Fruit fly (Drosophila melanogaster) whole organism, embryonic: ENCODE results near the gene Pc.

Experiments
- Bgb ChIP-seq: fragments of 200-800 bp; sonication (Bioruptor generic); IDR thresholded peaks from 2 replicates; pipeline ENCODE4 v1.3.6; 2022; ENCODE audit warnings: missing biosample characterization, missing genetic modification characterization; ENCODE audit not compliant: partially characterized antibody
- Blimp-1 ChIP-seq: fragments of 200-800 bp; sonication (Bioruptor generic); optimal IDR thresholded peaks from 3 replicates; lab custom pipeline; 2018; ENCODE audit warnings: missing biosample characterization, missing genetic modification characterization, mild to moderate bottlenecking, moderate library complexity, missing genetic modification reagents
- CG10543 ChIP-seq: fragments of 200-800 bp; sonication (Bioruptor generic); optimal IDR thresholded peaks from 3 replicates; lab custom pipeline; 2017; ENCODE audit warnings: missing biosample characterization, mild to moderate bottlenecking, missing genetic modification characterization, moderate library complexity
- CG12071 ChIP-seq: fragments of 200-800 bp; sonication (Bioruptor generic); optimal IDR thresholded peaks from 3 replicates; lab custom pipeline; 2018; ENCODE audit warnings: missing biosample characterization, mild to moderate bottlenecking, missing genetic modification characterization
- CG12155 ChIP-seq: fragments of 200-800 bp; sonication (Bioruptor generic); optimal IDR thresholded peaks from 3 replicates; lab custom pipeline; 2016; ENCODE audit warnings: missing biosample characterization, missing genetic modification characterization
- CG12299 ChIP-seq: fragments of 200-800 bp; sonication (Bioruptor generic); optimal IDR thresholded peaks from 2 replicates; lab custom pipeline; 2018; ENCODE audit warnings: missing biosample characterization, mild to moderate bottlenecking, missing genetic modification characterization
- CG14667 ChIP-seq: fragments of 200-800 bp; sonication (Bioruptor generic); IDR thresholded peaks from 2 replicates; pipeline ENCODE4 v1.3.6; 2022; ENCODE audit warnings: missing biosample characterization, missing genetic modification characterization
- CG1603 ChIP-seq: fragments of 200-800 bp; sonication (Bioruptor generic); optimal IDR thresholded peaks from 2 replicates; lab custom pipeline; 2019; ENCODE audit warnings: missing biosample characterization, mild to moderate bottlenecking, missing genetic modification characterization, moderate library complexity
- CG1832 ChIP-seq: fragments of 200-800 bp; sonication (Bioruptor generic); optimal IDR thresholded peaks from 2 replicates; lab custom pipeline; 2017; ENCODE audit warnings: missing biosample characterization, mild to moderate bottlenecking, missing genetic modification characterization, inconsistent platforms
- CG18476 ChIP-seq: fragments of 200-800 bp; sonication (Bioruptor generic); optimal IDR thresholded peaks from 2 replicates; lab custom pipeline; 2016; ENCODE audit warnings: missing biosample characterization, mild to moderate bottlenecking, missing genetic modification characterization
- CG18619 ChIP-seq: fragments of 200-800 bp; sonication (Bioruptor generic); optimal IDR thresholded peaks from 3 replicates; lab custom pipeline; 2017; ENCODE audit warnings: missing biosample characterization, mild to moderate bottlenecking, missing genetic modification characterization
- CG33213 ChIP-seq: fragments of 200-800 bp; sonication (Bioruptor generic); optimal IDR thresholded peaks from 3 replicates; lab custom pipeline; 2016; ENCODE audit warnings: missing biosample characterization, missing genetic modification characterization
- CG4328 ChIP-seq: fragments of 200-800 bp; sonication (Bioruptor generic); optimal IDR thresholded peaks from 3 replicates; lab custom pipeline; 2017; ENCODE audit warnings: missing biosample characterization, missing genetic modification reagents, missing genetic modification characterization
- CG7556 ChIP-seq: fragments of 200-800 bp; sonication (Bioruptor generic); optimal IDR thresholded peaks from 2 replicates; lab custom pipeline; 2017; ENCODE audit warnings: missing biosample characterization, mild to moderate bottlenecking, missing genetic modification characterization
- CG8290 ChIP-seq, 3 experiments: fragments of 200-800 bp; sonication (Bioruptor generic); optimal IDR thresholded peaks; 2 replicates each; lab custom pipeline; 2016 to 2019; ENCODE audit warnings: missing biosample characterization in 3 of 3, missing genetic modification characterization in 3 of 3, mild to moderate bottlenecking in 2 of 3, moderate library complexity in 1 of 3
- CrebB ChIP-seq: fragments of 200-800 bp; sonication (Bioruptor generic); optimal IDR thresholded peaks from 3 replicates; lab custom pipeline; 2018; ENCODE audit warnings: missing biosample characterization, mild to moderate bottlenecking, missing genetic modification characterization
- D19A ChIP-seq: fragments of 200-800 bp; optimal IDR thresholded peaks from 3 replicates; lab custom pipeline; 2019; ENCODE audit warnings: missing biosample characterization, mild to moderate bottlenecking, missing genetic modification characterization, moderate library complexity
- Dref ChIP-seq: fragments of 200-800 bp; sonication (Bioruptor generic); IDR thresholded peaks from 2 replicates; pipeline ENCODE4 v1.3.6; 2022; ENCODE audit warnings: missing biosample characterization, missing genetic modification characterization
- HLH3B ChIP-seq: fragments of 200-800 bp; sonication (Bioruptor generic); IDR thresholded peaks from 2 replicates; pipeline ENCODE4 v1.3.6; 2022; ENCODE audit warnings: missing biosample characterization, missing genetic modification characterization
- Hey ChIP-seq: fragments of 200-800 bp; sonication (Bioruptor generic); optimal IDR thresholded peaks from 3 replicates; lab custom pipeline; 2018; ENCODE audit warnings: missing biosample characterization, mild to moderate bottlenecking, missing genetic modification characterization
- HmgD ChIP-seq: fragments of 200-800 bp; sonication (Bioruptor generic); optimal IDR thresholded peaks from 3 replicates; lab custom pipeline; 2016; ENCODE audit warnings: missing biosample characterization, missing genetic modification characterization
- Hr3 ChIP-seq: fragments of 200-800 bp; sonication (Bioruptor generic); optimal IDR thresholded peaks from 3 replicates; lab custom pipeline; 2016; ENCODE audit warnings: missing biosample characterization, missing genetic modification characterization
- Hr51 ChIP-seq, 2 experiments: fragments of 200-800 bp; sonication (Bioruptor generic); optimal IDR thresholded peaks; 2 replicates in 1 of 2; 3 replicates in 1 of 2; lab custom pipeline; 2016 to 2018; ENCODE audit warnings: missing biosample characterization in 2 of 2, missing genetic modification characterization in 2 of 2, mild to moderate bottlenecking in 1 of 2, moderate library complexity in 1 of 2
- Lhr ChIP-seq: fragments of 200-800 bp; sonication (Bioruptor generic); optimal IDR thresholded peaks from 3 replicates; lab custom pipeline; 2017; ENCODE audit warnings: mild to moderate bottlenecking, missing biosample characterization, missing genetic modification reagents, missing genetic modification characterization
- Mes4 ChIP-seq: fragments of 200-800 bp; sonication (Bioruptor generic); optimal IDR thresholded peaks from 2 replicates; lab custom pipeline; 2016; ENCODE audit warnings: missing biosample characterization, missing genetic modification characterization
- Myb ChIP-seq: fragments of 200-800 bp; sonication (Bioruptor generic); optimal IDR thresholded peaks from 2 replicates; lab custom pipeline; 2016; ENCODE audit warnings: missing biosample characterization, missing genetic modification characterization
- Neu2 ChIP-seq: fragments of 200-800 bp; sonication (Bioruptor generic); optimal IDR thresholded peaks from 3 replicates; lab custom pipeline; 2016; ENCODE audit warnings: missing biosample characterization, missing genetic modification characterization, borderline replicate concordance
- Nf-YA ChIP-seq: fragments of 200-800 bp; sonication (Bioruptor generic); IDR thresholded peaks from 2 replicates; pipeline ENCODE4 v1.3.6; 2022; ENCODE audit warnings: missing biosample characterization, missing genetic modification characterization
- PHDP ChIP-seq: fragments of 200-800 bp; sonication (Bioruptor generic); optimal IDR thresholded peaks from 3 replicates; lab custom pipeline; 2018; ENCODE audit warnings: missing biosample characterization, mild to moderate bottlenecking, missing genetic modification characterization, moderate library complexity
- Ravus ChIP-seq: fragments of 200-800 bp; sonication (Bioruptor generic); IDR thresholded peaks from 2 replicates; pipeline ENCODE4 v1.3.6; 2022; ENCODE audit warnings: missing biosample characterization, missing genetic modification characterization
- Rfx ChIP-seq: fragments of 200-800 bp; sonication (Bioruptor generic); IDR thresholded peaks from 2 replicates; pipeline ENCODE4 v1.3.6; 2022; ENCODE audit warnings: missing biosample characterization, missing genetic modification characterization
- TFAM ChIP-seq: fragments of 200-800 bp; sonication (Bioruptor generic); optimal IDR thresholded peaks from 2 replicates; lab custom pipeline; 2017; ENCODE audit warnings: missing biosample characterization, missing genetic modification characterization, inconsistent platforms
- Taf1 ChIP-seq: fragments of 200-800 bp; sonication (Bioruptor generic); IDR thresholded peaks from 2 replicates; pipeline ENCODE4 v1.3.6; 2022; ENCODE audit warnings: missing biosample characterization, missing genetic modification characterization
- bigmax ChIP-seq: fragments of 200-800 bp; sonication (Bioruptor generic); optimal IDR thresholded peaks from 2 replicates; lab custom pipeline; 2018; ENCODE audit warnings: missing biosample characterization, mild to moderate bottlenecking, missing genetic modification characterization
- cas ChIP-seq: fragments of 200-800 bp; sonication (Bioruptor generic); IDR thresholded peaks from 2 replicates; pipeline ENCODE4 v1.3.6; 2022; ENCODE audit warnings: missing biosample characterization, missing genetic modification characterization
- fd64A ChIP-seq: fragments of 200-800 bp; sonication (Bioruptor generic); optimal IDR thresholded peaks from 3 replicates; lab custom pipeline; 2018; ENCODE audit warnings: missing biosample characterization, mild to moderate bottlenecking, missing genetic modification characterization
- gsb ChIP-seq: fragments of 200-800 bp; sonication (Bioruptor generic); IDR thresholded peaks from 2 replicates; pipeline ENCODE4 v1.3.6; 2022; ENCODE audit warnings: missing biosample characterization, missing genetic modification characterization
- jigr1 ChIP-seq: fragments of 200-800 bp; sonication (Bioruptor generic); IDR thresholded peaks from 3 replicates; pipeline ENCODE4 v1.3.6; 2022; ENCODE audit warnings: missing biosample characterization, missing genetic modification characterization
- klu ChIP-seq: fragments of 200-800 bp; sonication (Bioruptor generic); IDR thresholded peaks from 2 replicates; pipeline ENCODE4 v1.3.6; 2022; ENCODE audit warnings: missing biosample characterization, missing genetic modification characterization
- nom ChIP-seq: fragments of 200-800 bp; sonication (Bioruptor generic); optimal IDR thresholded peaks from 2 replicates; lab custom pipeline; 2017; ENCODE audit warnings: missing biosample characterization, missing genetic modification characterization, mild to moderate bottlenecking, moderate library complexity, missing genetic modification reagents
- ro ChIP-seq: fragments of 200-800 bp; sonication (Bioruptor generic); IDR thresholded peaks from 2 replicates; pipeline ENCODE4 v1.3.6; 2022; ENCODE audit warnings: missing biosample characterization, missing genetic modification characterization
- salm ChIP-seq: fragments of 200-800 bp; sonication (Bioruptor generic); optimal IDR thresholded peaks from 2 replicates; lab custom pipeline; 2018; ENCODE audit warnings: missing biosample characterization, mild to moderate bottlenecking, missing genetic modification characterization
- sc ChIP-seq, 3 experiments: fragments of >200 bp in 2 of 3; fragments of 200-800 bp in 1 of 3; sonication (Bioruptor generic) in 1 of 3; optimal IDR thresholded peaks; 2 replicates in 2 of 3; 3 replicates in 1 of 3; lab custom pipeline; 2017; ENCODE audit warnings: mild to moderate bottlenecking in 1 of 3, missing biosample characterization in 1 of 3, missing genetic modification characterization in 1 of 3, missing genetic modification reagents in 1 of 3
- shn ChIP-seq: fragments of 200-800 bp; sonication (Bioruptor generic); optimal IDR thresholded peaks from 3 replicates; lab custom pipeline; 2016; ENCODE audit warnings: missing biosample characterization, missing genetic modification characterization
- so ChIP-seq: fragments of 200-800 bp; sonication (Bioruptor generic); IDR thresholded peaks from 3 replicates; pipeline ENCODE4 v1.3.6; 2022; ENCODE audit warnings: missing biosample characterization, missing genetic modification characterization
- ssp ChIP-seq: fragments of 200-800 bp; sonication (Bioruptor generic); IDR thresholded peaks from 2 replicates; pipeline ENCODE4 v1.3.6; 2022; ENCODE audit warnings: missing biosample characterization, missing genetic modification characterization
- wdn ChIP-seq: fragments of 200-800 bp; sonication (Bioruptor generic); IDR thresholded peaks from 2 replicates; pipeline ENCODE4 v1.3.6; 2022; ENCODE audit warnings: missing biosample characterization, missing genetic modification characterization

Pc gene

DNA sequence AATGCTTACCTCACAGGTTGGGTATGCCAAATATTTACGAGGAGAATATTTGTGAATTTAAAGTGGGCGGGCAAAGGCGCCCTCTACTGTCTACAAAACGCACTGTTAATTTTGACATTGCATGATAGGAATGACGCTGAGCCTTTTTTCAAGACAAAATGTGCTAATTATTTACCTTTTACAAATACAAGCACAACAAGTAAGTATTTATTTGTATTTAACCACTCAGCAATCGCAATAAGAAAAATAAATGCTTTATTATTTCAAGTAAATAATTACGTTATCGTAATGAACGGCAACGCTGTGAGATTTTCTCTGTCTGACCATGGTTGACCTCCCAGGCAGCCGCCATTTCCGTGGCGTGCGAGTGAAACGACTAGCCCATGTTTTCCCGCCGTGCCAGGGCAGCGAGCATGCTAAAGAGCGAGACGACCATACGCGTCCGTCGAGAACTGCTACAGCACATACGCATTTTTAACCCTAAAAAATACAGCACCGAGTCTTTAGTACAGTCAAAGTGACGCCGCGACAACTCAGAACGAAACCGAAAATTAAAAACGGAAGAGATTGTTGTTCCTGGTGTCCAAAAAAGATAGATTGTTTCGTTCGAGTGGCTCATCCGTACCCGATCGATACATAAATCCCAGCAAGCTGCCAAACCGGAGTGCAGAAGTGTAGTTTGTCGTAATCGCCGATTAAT, 32.0 kb downstream of the Pc start, which contains the start of the genes CG12974 and pzg (continued):
- peak; percentile 25 for TF ChIP-seq Neu2 (GFP tag; lab: Kevin White, UChicago)
- TF ChIP-seq D19A (tag; lab: Kevin White, UChicago), result peak; percentile 24
- TF ChIP-seq sc (optimal IDR thresholded peaks at IDR 0.05; lab: Kevin White, UChicago), result no peak
- TF ChIP-seq sc (GFP tag; optimal IDR thresholded peaks at IDR 0.05; lab: Kevin White, UChicago), result peak; percentile 18
- peak; percentile 82 for TF ChIP-seq klu
- peak; percentile 64; the same call in 1 of the 2 replicates for TF ChIP-seq ro (GFP tag; lab: Robert Waterston, UW)
- peak; percentile 89 for TF ChIP-seq CG10543 (GFP tag; lab: Kevin White, UChicago)
- peak; percentile 92 for TF ChIP-seq bigmax
- TF ChIP-seq nom (GFP tag; lab: Kevin White, UChicago), result peak; percentile 51
- TF ChIP-seq Hr3 (GFP tag; lab: Kevin White, UChicago), result peak; percentile 88
- TF ChIP-seq CG18619 (GFP tag; lab: Kevin White, UChicago), result peak; percentile 82
- peak; percentile 70 for TF ChIP-seq Hey (tag; lab: Kevin White, UChicago)
- peak; percentile 97 for TF ChIP-seq CG1603 (tag; lab: Kevin White, UChicago)
- TF ChIP-seq Lhr (GFP tag; lab: Kevin White, UChicago), result peak; percentile 85
- peak; percentile 66 for TF ChIP-seq CG33213 (GFP tag; lab: Kevin White, UChicago)
- peak; percentile 68 for TF ChIP-seq CG12155
- peak; percentile 70 for TF ChIP-seq gsb
- TF ChIP-seq PHDP (tag; lab: Kevin White, UChicago), result peak; percentile 88
- 0 out of 2 replicates have a peak, but pooled peaks have one; percentile 14 for TF ChIP-seq Taf1 (GFP tag; lab: Robert Waterston, UW)
- peak; percentile 69; the same call in 1 of the 3 replicates for TF ChIP-seq so (GFP tag; lab: Robert Waterston, UW)
- TF ChIP-seq ssp (GFP tag; lab: Robert Waterston, UW), result peak; percentile 86
- peak; percentile 55 to 85 for TF ChIP-seq Hr51 (GFP tag; optimal IDR thresholded peaks at IDR 0.05; lab: Kevin White, UChicago)
- no peak for TF ChIP-seq CG14667 (GFP tag; lab: Robert Waterston, UW)
- peak; percentile 92 for TF ChIP-seq Rfx (GFP tag; lab: Robert Waterston, UW)
- TF ChIP-seq Myb (GFP tag; lab: Kevin White, UChicago), result peak; percentile 70
- TF ChIP-seq Blimp-1 (GFP tag; lab: Kevin White, UChicago), result peak; percentile 85
- peak; percentile 79 for TF ChIP-seq Mes4
- peak; percentile 87 for TF ChIP-seq HLH3B
- TF ChIP-seq TFAM, result no peak
- TF ChIP-seq CG12071 (GFP tag; lab: Kevin White, UChicago), result peak; percentile 41
- TF ChIP-seq salm (tag; lab: Kevin White, UChicago), result peak; percentile 15
- peak; percentile 83 for TF ChIP-seq HmgD (GFP tag; lab: Kevin White, UChicago)
- peak; percentile 61 for TF ChIP-seq CG7556 (GFP tag; lab: Kevin White, UChicago)
- TF ChIP-seq Nf-YA (GFP tag; lab: Robert Waterston, UW), result peak; percentile 50; the same call in 1 of the 2 replicates
- peak; percentile 36; the same call in 1 of the 2 replicates for TF ChIP-seq cas
- TF ChIP-seq CG1832 (GFP tag; lab: Kevin White, UChicago), result peak; percentile 97
- TF ChIP-seq CrebB (tag; lab: Kevin White, UChicago), result peak; percentile 44
- peak; percentile 20 for TF ChIP-seq CG12299 (tag; lab: Kevin White, UChicago)
- TF ChIP-seq Dref (GFP tag; lab: Robert Waterston, UW), result peak; percentile 40
- TF ChIP-seq CG4328 (GFP tag; lab: Kevin White, UChicago), result peak; percentile 84
- TF ChIP-seq wdn (GFP tag; lab: Robert Waterston, UW), result peak; percentile 65; the same call in 1 of the 2 replicates
- TF ChIP-seq fd64A (GFP tag; lab: Kevin White, UChicago), result peak; percentile 22
- peak; percentile 10; the same call in 1 of the 2 replicates for TF ChIP-seq Ravus
- peak; percentile 74; the same call in 1 of the 2 replicates for TF ChIP-seq Bgb (GFP tag; lab: Robert Waterston, UW)
- peak; percentile 86 for TF ChIP-seq shn
- TF ChIP-seq CG8290 (GFP tag; optimal IDR thresholded peaks at IDR 0.05; lab: Kevin White, UChicago), result peak; percentile 34
- TF ChIP-seq CG8290 (tag; optimal IDR thresholded peaks at IDR 0.05; lab: Kevin White, UChicago), result peak; percentile 51 to 76
- TF ChIP-seq jigr1 (GFP tag; lab: Robert Waterston, UW), result peak; percentile 64; the same call in 1 of the 3 replicates
- peak; percentile 59 for TF ChIP-seq CG18476
